Worm (Caenorhabditis elegans) whole organism, midembryonic: ENCODE results near the gene nlp-67.

ENCODE experiments used
- T22C8.4 ChIP-seq: fragments of 200-800 bp; sonication (Bioruptor generic); IDR thresholded peaks from 2 replicates; pipeline ENCODE4 v1.3.6; 2022; ENCODE audit warnings: missing genetic modification characterization, missing compliant biosample characterization
- cog-1 ChIP-seq: sonication (generic microtip); optimal IDR thresholded peaks from 2 replicates; lab custom pipeline; 2016; ENCODE audit warnings: missing genetic modification characterization, missing compliant biosample characterization
- flt-1 ChIP-seq: fragments of 200-800 bp; sonication (Bioruptor generic); IDR thresholded peaks from 2 replicates; pipeline ENCODE4 v1.3.6; 2022; ENCODE audit warnings: missing genetic modification characterization, missing compliant biosample characterization
- klf-2 ChIP-seq: fragments of 200-800 bp; sonication (Bioruptor generic); conservative IDR thresholded peaks from 2 replicates; pipeline ENCODE4 v1.3.6; 2022; ENCODE audit warnings: missing genetic modification reagents, missing genetic modification characterization, missing compliant biosample characterization
- med-1 ChIP-seq: sonication (generic microtip); optimal IDR thresholded peaks from 2 replicates; lab custom pipeline; 2017; ENCODE audit warnings: missing genetic modification characterization, mild to moderate bottlenecking, missing compliant biosample characterization, antibody characterized with exemption, missing genetic modification reagents; ENCODE audit not compliant: insufficient read depth
- ref-1 ChIP-seq: fragments of 200-800 bp; sonication (Bioruptor generic); conservative IDR thresholded peaks from 2 replicates; pipeline ENCODE4 v1.3.6; 2022; ENCODE audit warnings: missing genetic modification reagents, missing genetic modification characterization, missing compliant biosample characterization
- tab-1 ChIP-seq: fragments of 200-800 bp; sonication (Bioruptor generic); IDR thresholded peaks from 2 replicates; pipeline ENCODE4 v1.3.6; 2022; ENCODE audit warnings: missing genetic modification characterization, missing compliant biosample characterization
- ztf-23 ChIP-seq: fragments of 200-800 bp; sonication (Bioruptor generic); IDR thresholded peaks from 2 replicates; pipeline ENCODE4 v1.3.6; 2022; ENCODE audit warnings: missing genetic modification reagents, missing genetic modification characterization, missing compliant biosample characterization

DNA sequence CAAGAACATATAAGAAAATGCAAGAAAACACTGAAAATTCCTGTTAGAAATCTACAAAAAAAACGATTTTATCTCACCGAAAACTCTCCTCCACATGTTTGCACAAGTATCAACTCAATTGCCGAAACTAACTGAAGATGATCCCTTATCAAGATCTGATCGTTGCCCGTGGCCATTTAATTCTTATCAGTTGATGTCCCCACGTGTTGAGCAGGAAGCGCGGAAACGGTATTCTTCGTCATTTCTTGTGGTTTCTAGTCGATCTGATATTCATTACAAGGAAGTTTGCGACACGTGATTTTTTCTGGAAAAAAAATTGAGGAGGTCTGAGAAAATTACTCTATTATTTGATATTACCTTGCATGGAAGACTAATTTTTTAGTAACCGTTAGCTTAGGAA is 20.8 kb upstream of the nlp-67 start, which contains the start of gene F09C8.1:
- TF ChIP-seq klf-2 (GFP tag; lab: Robert Waterston, UW) (no peak), med-1 (GFP tag; lab: Kevin White, UChicago) (no peak), T22C8.4 (GFP tag; lab: Robert Waterston, UW) (no peak), cog-1 (tag; lab: Kevin White, UChicago) (no peak), flt-1 (no peak), ref-1 (GFP tag; lab: Robert Waterston, UW) (no peak), ztf-23 (GFP tag; lab: Robert Waterston, UW) (no peak), tab-1 (no peak)
